Worm (Caenorhabditis elegans) whole organism, young adult: ENCODE data around the gene R01H2.7.

Source experiments
- D2030.7 ChIP-seq: fragments of 200-800 bp; sonication (Bioruptor generic); IDR thresholded peaks from 2 replicates; pipeline ENCODE4 v1.3.6; 2022; ENCODE audit warnings: missing genetic modification reagents, missing genetic modification characterization, missing compliant biosample characterization
- F33H1.4 ChIP-seq: fragments of 200-800 bp; sonication (Bioruptor generic); IDR thresholded peaks from 2 replicates; pipeline ENCODE4 v1.3.6; 2022; ENCODE audit warnings: missing genetic modification reagents, missing genetic modification characterization, missing compliant biosample characterization
- F37B4.10 ChIP-seq: fragments of 200-800 bp; sonication (Bioruptor generic); IDR thresholded peaks from 2 replicates; pipeline ENCODE4 v1.3.6; 2022; ENCODE audit warnings: missing genetic modification characterization, missing compliant biosample characterization
- F39B2.1 ChIP-seq: fragments of 200-800 bp; sonication (Bioruptor generic); IDR thresholded peaks from 2 replicates; pipeline ENCODE4 v1.3.6; 2022; ENCODE audit warnings: missing genetic modification reagents, missing genetic modification characterization, missing compliant biosample characterization
- K12H6.12 ChIP-seq: fragments of 200-800 bp; sonication (Bioruptor generic); optimal IDR thresholded peaks from 2 replicates; lab custom pipeline; 2018; ENCODE audit warnings: mild to moderate bottlenecking, missing genetic modification characterization, missing compliant biosample characterization
- Y67H2A.10 ChIP-seq: fragments of 200-800 bp; sonication (Bioruptor generic); conservative IDR thresholded peaks from 2 replicates; pipeline ENCODE4 v1.3.6; 2022; ENCODE audit warnings: missing genetic modification reagents, missing genetic modification characterization, missing compliant biosample characterization
- ama-1 ChIP-seq, 3 experiments: fragments of 150-350 bp in 1 of 3; sonication (generic microtip) in 2 of 3; optimal IDR thresholded peaks; 2 replicates each; lab custom pipeline; 2014 to 2018; ENCODE audit warnings: missing biosample characterization in 2 of 3, missing genetic modification characterization in 2 of 3, missing genetic modification reagents in 2 of 3
- athp-1 ChIP-seq: sonication (generic microtip); optimal IDR thresholded peaks from 2 replicates; lab custom pipeline; 2017; ENCODE audit warnings: mild to moderate bottlenecking, missing genetic modification characterization, missing compliant biosample characterization
- attf-3 ChIP-seq: fragments of 200-800 bp; sonication (Bioruptor generic); conservative IDR thresholded peaks from 2 replicates; pipeline ENCODE4 v1.3.6; 2022; ENCODE audit warnings: missing genetic modification reagents, missing genetic modification characterization, missing compliant biosample characterization
- attf-5 ChIP-seq: fragments of 200-800 bp; sonication (Bioruptor generic); optimal IDR thresholded peaks from 2 replicates; lab custom pipeline; 2018; ENCODE audit warnings: mild to moderate bottlenecking, missing genetic modification characterization, missing compliant biosample characterization
- attf-6 ChIP-seq: fragments of 200-800 bp; sonication (Bioruptor generic); IDR thresholded peaks from 2 replicates; pipeline ENCODE4 v1.3.6; 2022; ENCODE audit warnings: missing genetic modification reagents, missing genetic modification characterization, missing compliant biosample characterization
- cebp-1 ChIP-seq, 2 experiments: fragments of 200-800 bp in 1 of 2; sonication (Bioruptor generic) in 1 of 2; sonication (generic microtip) in 1 of 2; IDR thresholded peaks in 1 of 2; optimal IDR thresholded peaks in 1 of 2; 2 replicates each; pipeline versions ENCODE4 v1.3.6 to Lab custom; 2017 to 2022; ENCODE audit warnings: missing compliant biosample characterization in 2 of 2, missing genetic modification characterization in 2 of 2, mild to moderate bottlenecking in 1 of 2, missing genetic modification reagents in 1 of 2, moderate library complexity in 1 of 2
- ceh-100 ChIP-seq: fragments of 200-800 bp; sonication (Bioruptor generic); IDR thresholded peaks from 2 replicates; pipeline ENCODE4 v1.3.6; 2022; ENCODE audit warnings: missing genetic modification reagents, missing genetic modification characterization, missing compliant biosample characterization
- ceh-27 ChIP-seq: fragments of 200-800 bp; sonication (Bioruptor generic); optimal IDR thresholded peaks from 2 replicates; lab custom pipeline; 2018; ENCODE audit warnings: mild to moderate bottlenecking, missing genetic modification characterization, moderate library complexity, missing compliant biosample characterization
- efl-1 ChIP-seq: fragments of 150-350 bp; optimal IDR thresholded peaks from 2 replicates; lab custom pipeline; 2014; ENCODE audit warnings: missing biosample characterization, missing genetic modification reagents, missing genetic modification characterization
- ekl-4 ChIP-seq: fragments of 200-800 bp; sonication (Bioruptor generic); IDR thresholded peaks from 2 replicates; pipeline ENCODE4 v1.3.6; 2022; ENCODE audit warnings: missing genetic modification reagents, missing genetic modification characterization, missing compliant biosample characterization
- hlh-26 ChIP-seq: fragments of 200-800 bp; sonication (Bioruptor generic); conservative IDR thresholded peaks from 2 replicates; pipeline ENCODE4 v1.3.6; 2022; ENCODE audit warnings: missing genetic modification reagents, missing genetic modification characterization, missing compliant biosample characterization
- hsf-1 ChIP-seq: fragments of 200-800 bp; sonication (Bioruptor generic); IDR thresholded peaks from 2 replicates; pipeline ENCODE4 v1.3.6; 2022; ENCODE audit warnings: missing genetic modification reagents, missing genetic modification characterization, missing compliant biosample characterization
- lag-1 ChIP-seq: fragments of 200-800 bp; sonication (Bioruptor generic); IDR thresholded peaks from 2 replicates; pipeline ENCODE4 v1.3.6; 2022; ENCODE audit warnings: missing genetic modification reagents, missing genetic modification characterization, missing compliant biosample characterization
- let-526 ChIP-seq: fragments of 200-800 bp; sonication (Bioruptor generic); IDR thresholded peaks from 2 replicates; pipeline ENCODE4 v1.3.6; 2022; ENCODE audit warnings: missing genetic modification reagents, missing genetic modification characterization, missing compliant biosample characterization
- let-607 ChIP-seq, 2 experiments: fragments of 200-800 bp in 1 of 2; sonication (Bioruptor generic) in 1 of 2; sonication (generic microtip) in 1 of 2; optimal IDR thresholded peaks; 2 replicates each; lab custom pipeline; 2016 to 2018; ENCODE audit warnings: mild to moderate bottlenecking in 2 of 2, missing compliant biosample characterization in 2 of 2, missing genetic modification characterization in 2 of 2, moderate library complexity in 2 of 2, missing genotype in 1 of 2
- lir-1 ChIP-seq: fragments of 200-800 bp; sonication (Bioruptor generic); conservative IDR thresholded peaks from 2 replicates; pipeline ENCODE4 v1.3.6; 2022; ENCODE audit warnings: missing genetic modification reagents, missing genetic modification characterization, missing compliant biosample characterization
- madf-3 ChIP-seq: fragments of 200-800 bp; sonication (Bioruptor generic); IDR thresholded peaks from 2 replicates; pipeline ENCODE4 v1.3.6; 2022; ENCODE audit warnings: missing genetic modification reagents, missing genetic modification characterization, missing compliant biosample characterization
- madf-8 ChIP-seq: fragments of 200-800 bp; sonication (Bioruptor generic); conservative IDR thresholded peaks from 2 replicates; pipeline ENCODE4 v1.3.6; 2022; ENCODE audit warnings: missing genetic modification reagents, missing genetic modification characterization, missing compliant biosample characterization
- nfya-2 ChIP-seq: fragments of 200-800 bp; sonication (Bioruptor generic); IDR thresholded peaks from 2 replicates; pipeline ENCODE4 v1.3.6; 2022; ENCODE audit warnings: missing genetic modification reagents, missing genetic modification characterization, missing compliant biosample characterization
- pbrm-1 ChIP-seq: fragments of 200-800 bp; sonication (Bioruptor generic); IDR thresholded peaks from 2 replicates; pipeline ENCODE4 v1.3.6; 2022; ENCODE audit warnings: missing genetic modification reagents, missing genetic modification characterization, missing compliant biosample characterization
- repo-1 ChIP-seq: sonication (generic microtip); optimal IDR thresholded peaks from 2 replicates; lab custom pipeline; 2017; ENCODE audit warnings: mild to moderate bottlenecking, missing genetic modification characterization, missing compliant biosample characterization
- rpc-1 ChIP-seq, 2 experiments: fragments of 150-350 bp in 1 of 2; sonication (generic microtip) in 1 of 2; optimal IDR thresholded peaks; 2 replicates each; lab custom pipeline; 2014 to 2018; ENCODE audit warnings: missing biosample characterization in 1 of 2, missing genetic modification characterization in 1 of 2, missing genetic modification reagents in 1 of 2, missing genotype in 1 of 2
- sea-2 ChIP-seq: fragments of 200-800 bp; sonication (Bioruptor generic); IDR thresholded peaks from 2 replicates; pipeline ENCODE4 v1.3.6; 2022; ENCODE audit warnings: missing genetic modification characterization, missing compliant biosample characterization
- snpc-1.3 ChIP-seq: sonication (generic microtip); optimal IDR thresholded peaks from 2 replicates; lab custom pipeline; 2017; ENCODE audit warnings: missing genetic modification characterization, mild to moderate bottlenecking, missing compliant biosample characterization, antibody characterized with exemption, moderate library complexity, missing genotype, missing genetic modification reagents; ENCODE audit not compliant: insufficient read depth
- tbp1 ChIP-seq: fragments of 200-800 bp; sonication (Bioruptor generic); optimal IDR thresholded peaks from 2 replicates; lab custom pipeline; 2018; ENCODE audit warnings: mild to moderate bottlenecking, missing genetic modification characterization, missing compliant biosample characterization
- xnd-1 ChIP-seq: sonication (generic microtip); optimal IDR thresholded peaks from 2 replicates; lab custom pipeline; 2016; ENCODE audit warnings: missing genotype, missing genetic modification reagents, missing genetic modification characterization, missing compliant biosample characterization
- ztf-22 ChIP-seq: fragments of 200-800 bp; sonication (Bioruptor generic); optimal IDR thresholded peaks from 2 replicates; lab custom pipeline; 2018; ENCODE audit warnings: mild to moderate bottlenecking, missing genetic modification characterization, moderate library complexity, missing compliant biosample characterization
- ztf-25 ChIP-seq: fragments of 200-800 bp; sonication (Bioruptor generic); IDR thresholded peaks from 2 replicates; pipeline ENCODE4 v1.3.6; 2022; ENCODE audit warnings: missing genetic modification reagents, missing genetic modification characterization, missing compliant biosample characterization
- ztf-26 ChIP-seq: sonication (generic microtip); optimal IDR thresholded peaks from 2 replicates; lab custom pipeline; 2017; ENCODE audit warnings: missing genetic modification characterization, missing compliant biosample characterization

Gene R01H2.7

DNA sequence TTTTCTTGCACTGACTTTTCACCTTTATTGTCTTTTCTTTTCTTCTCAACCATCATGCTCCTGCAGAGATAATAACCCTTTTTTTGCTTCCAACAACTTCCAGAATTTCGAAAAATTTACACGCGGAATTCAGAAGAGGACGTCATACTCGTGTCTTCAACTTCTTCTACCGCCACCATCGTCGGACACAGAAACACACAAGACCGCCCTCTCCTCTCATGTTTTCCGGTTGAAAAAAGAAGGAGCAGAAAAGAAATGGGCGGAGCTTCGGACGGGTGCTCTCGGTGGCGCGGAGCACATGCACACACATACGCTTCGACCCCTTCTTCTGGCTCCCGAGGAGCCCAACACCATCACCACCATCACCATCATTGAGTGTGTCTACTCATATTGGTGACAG lies 36.7 kb downstream of the R01H2.7 start, which contains the start of gene lgc-38:
TSS of gene lgc-38 (plus strand) at position 301 of the 400 bp plus-strand sequence.
- TF ChIP-seq ztf-22 (GFP tag; lab: Kevin White, UChicago) (no peak), lag-1 (no peak), sea-2 (GFP tag; lab: Robert Waterston, UW) (no peak), xnd-1 (tag; lab: Kevin White, UChicago) (no peak), attf-5 (GFP tag; lab: Kevin White, UChicago) (no peak), athp-1 (tag; lab: Kevin White, UChicago) (no peak), nfya-2 (GFP tag; lab: Robert Waterston, UW) (no peak), snpc-1.3 (no peak), F37B4.10 (GFP tag; lab: Robert Waterston, UW) (no peak), ama-1 (optimal IDR thresholded peaks at IDR 0.05; lab: Kevin White, UChicago) (no peak), ama-1 (GFP tag; optimal IDR thresholded peaks at IDR 0.05; lab: Kevin White, UChicago) (no peak), attf-6 (GFP tag; lab: Robert Waterston, UW) (no peak), efl-1 (no peak), hsf-1 (GFP tag; lab: Robert Waterston, UW) (no peak)
- TF ChIP-seq, all 124 proteins: peak for 0

DNA sequence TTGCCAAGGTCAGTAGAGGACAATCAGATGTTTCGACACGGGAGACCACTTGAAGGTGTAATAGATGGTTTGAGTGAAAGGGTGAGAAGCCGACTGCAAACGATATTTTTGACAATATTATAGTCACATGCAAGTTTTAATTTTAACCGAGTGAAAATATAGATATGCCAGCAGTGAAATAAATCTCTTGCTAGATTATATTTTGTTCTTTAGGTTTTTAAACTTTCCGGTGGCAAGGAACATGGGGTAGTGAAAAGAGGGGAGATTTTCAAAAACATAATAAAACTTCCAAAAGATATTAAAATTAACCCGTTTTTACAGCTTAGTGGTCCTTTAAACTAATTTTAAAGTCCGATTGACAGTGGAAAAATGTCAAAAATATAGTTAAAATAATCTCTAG lies 40.2 kb downstream of the R01H2.7 start, which contains the start of gene C06E8.5:
TSS of gene C06E8.5 (minus strand) at position 101 of the 400 bp plus-strand sequence.
- TF ChIP-seq madf-3 (GFP tag; lab: Robert Waterston, UW) (no peak), hlh-26 (GFP tag; lab: Robert Waterston, UW) (no peak), pbrm-1 (GFP tag; lab: Robert Waterston, UW) (no peak), repo-1 (tag; lab: Kevin White, UChicago) (no peak), ztf-25 (GFP tag; lab: Robert Waterston, UW) (no peak), lir-1 (no peak), rpc-1 (optimal IDR thresholded peaks at IDR 0.05; lab: Kevin White, UChicago) (no peak), rpc-1 (tag; optimal IDR thresholded peaks at IDR 0.05; lab: Kevin White, UChicago) (no peak), D2030.7 (GFP tag; lab: Robert Waterston, UW) (no peak), let-607 (tag; optimal IDR thresholded peaks at IDR 0.05; lab: Kevin White, UChicago) (no peak), F37B4.10 (GFP tag; lab: Robert Waterston, UW) (no peak), K12H6.12 (no peak), F33H1.4 (GFP tag; lab: Robert Waterston, UW) (no peak), let-526 (GFP tag; lab: Robert Waterston, UW) (no peak), ceh-100 (GFP tag; lab: Robert Waterston, UW) (no peak), efl-1 (no peak)

- TF ChIP-seq attf-3 (GFP tag; lab: Robert Waterston, UW) (no peak), Y67H2A.10 (no peak), repo-1 (tag; lab: Kevin White, UChicago) (no peak), ceh-27 (GFP tag; lab: Kevin White, UChicago) (no peak), tbp1 (no peak), F39B2.1 (GFP tag; lab: Robert Waterston, UW) (no peak), madf-8 (GFP tag; lab: Robert Waterston, UW) (no peak), cebp-1 (GFP tag; IDR thresholded peaks at IDR 0.05; lab: Robert Waterston, UW) (no peak), cebp-1 (tag; optimal IDR thresholded peaks at IDR 0.05; lab: Kevin White, UChicago) (no peak), ekl-4 (GFP tag; lab: Robert Waterston, UW) (no peak), ztf-26 (no peak)
Measured at ce11 chrIII:7002143-7002542, 43.4 kb downstream of the R01H2.7 start.
